Worm (Caenorhabditis elegans): ENCODE measurements around the gene kdin-1.
A peak's percentile ranks its signal among the peaks of the same experiment; 100 is the strongest.

The kdin-1 gene

ce11 chrIV:11036222-11036621 is 2.2 kb upstream of the kdin-1 start, which contains the start of gene fkb-1 (continued):
- TF ChIP-seq dve-1 (tag; optimal IDR thresholded peaks at IDR 0.05; ENCODE audit: insufficient read depth) (peak; percentile 83), dmd-8 (GFP tag; IDR thresholded peaks at IDR 0.05) (no peak), lin-38 (GFP tag; IDR thresholded peaks at IDR 0.05) (peak; percentile 62), aha-1 (tag) (no peak), unc-130 (GFP tag; optimal IDR thresholded peaks at IDR 0.05) (no peak), hlh-30 (tag; optimal IDR thresholded peaks at IDR 0.05; ENCODE audit: insufficient read depth) (peak; percentile 38), hmg-1.1 (GFP tag; IDR thresholded peaks at IDR 0.05) (peak; percentile 66; the same call in 1 of the 2 replicates), ceh-82 (tag; optimal IDR thresholded peaks at IDR 0.05) (no peak), D1046.2 (GFP tag; IDR thresholded peaks at IDR 0.05) (no peak), lin-13 (GFP tag; optimal IDR thresholded peaks at IDR 0.05) (no peak), ceh-62 (tag; optimal IDR thresholded peaks at IDR 0.05) (no peak), php-3 (GFP tag; IDR thresholded peaks at IDR 0.05) (no peak), Y5F2A.4 (GFP tag; optimal IDR thresholded peaks at IDR 0.05) (no peak), zfp-2 (tag; optimal IDR thresholded peaks at IDR 0.05) (no peak), arid-1 (GFP tag; conservative IDR thresholded peaks at IDR 0.05) (no peak), nhr-25 (tag; optimal IDR thresholded peaks at IDR 0.05; ENCODE audit: borderline replicate concordance, insufficient read depth) (no peak), egl-27 (tag; optimal IDR thresholded peaks at IDR 0.05) (no peak), nhr-102 (tag; optimal IDR thresholded peaks at IDR 0.05) (peak; percentile 6), unc-62 (GFP tag; optimal IDR thresholded peaks at IDR 0.05 in 1 of 2) (peak in 1 of 2 experiments; percentile 96), unc-62 (tag; optimal IDR thresholded peaks at IDR 0.05) (no peak), lin-1 (GFP tag; IDR thresholded peaks at IDR 0.05) (no peak), dmd-9 (GFP tag; IDR thresholded peaks at IDR 0.05) (no peak), attf-4 (tag; optimal IDR thresholded peaks at IDR 0.05) (no peak), lin-29 (GFP tag; IDR thresholded peaks at IDR 0.05) (no peak), ceh-44 (GFP tag; IDR thresholded peaks at IDR 0.05) (no peak), zip-11 (GFP tag; IDR thresholded peaks at IDR 0.05) (no peak), nhr-41 (GFP tag; IDR thresholded peaks at IDR 0.05) (no peak), daf-19 (GFP tag; conservative IDR thresholded peaks at IDR 0.05) (no peak), F37D6.2 (tag; optimal IDR thresholded peaks at IDR 0.05) (peak; percentile 6), dmd-6 (GFP tag; IDR thresholded peaks at IDR 0.05) (peak; percentile 56; the same call in 1 of the 2 replicates), dpl-1 (GFP tag; optimal IDR thresholded peaks at IDR 0.05) (peak; percentile 71), duxl-1 (tag; optimal IDR thresholded peaks at IDR 0.05; ENCODE audit: poor library complexity) (no peak), zag-1 (tag; optimal IDR thresholded peaks at IDR 0.05) (no peak), mep-1 (tag; optimal IDR thresholded peaks at IDR 0.05) (peak; percentile 75), gei-8 (GFP tag; optimal IDR thresholded peaks at IDR 0.05) (no peak), daf-16 (GFP tag; optimal IDR thresholded peaks at IDR 0.05) (peak in 1 of 2 experiments; percentile 17), daf-16 (tag; optimal IDR thresholded peaks at IDR 0.05) (peak; percentile 25), sdz-12 (GFP tag; optimal IDR thresholded peaks at IDR 0.05) (no peak), ctbp-1 (GFP tag; IDR thresholded peaks at IDR 0.05) (no peak), lin-39 (tag; optimal IDR thresholded peaks at IDR 0.05) (no peak), vab-7 (GFP tag; IDR thresholded peaks at IDR 0.05) (no peak), F44E2.7 (GFP tag; IDR thresholded peaks at IDR 0.05) (no peak), ces-1 (GFP tag; optimal IDR thresholded peaks at IDR 0.05) (no peak), spr-3 (GFP tag; optimal IDR thresholded peaks at IDR 0.05) (no peak), fkh-10 (GFP tag; optimal IDR thresholded peaks at IDR 0.05) (no peak), nhr-28 (tag; optimal IDR thresholded peaks at IDR 0.05) (peak; percentile 71), F26F4.8 (GFP tag; conservative IDR thresholded peaks at IDR 0.05) (no peak), madf-9 (GFP tag; conservative IDR thresholded peaks at IDR 0.05) (no peak), jun-1 (tag; optimal IDR thresholded peaks at IDR 0.05) (no peak), lsy-2 (tag; optimal IDR thresholded peaks at IDR 0.05) (peak in 1 of 2 experiments; percentile 83), Y105C5A.15 (GFP tag; IDR thresholded peaks at IDR 0.05) (no peak)
